Worm (Caenorhabditis elegans) whole organism, L1 larva: ENCODE results near the gene Y54F10BM.13.

Experiments
- C04F5.9 ChIP-seq: sonication (generic microtip); optimal IDR thresholded peaks from 2 replicates; lab custom pipeline; 2016; ENCODE audit warnings: missing genetic modification characterization, missing compliant biosample characterization
- Y116A8C.19 ChIP-seq: sonication (generic microtip); optimal IDR thresholded peaks from 2 replicates; lab custom pipeline; 2016; ENCODE audit warnings: missing compliant biosample characterization, missing genetic modification characterization, borderline replicate concordance
- aha-1 ChIP-seq: fragments of 150-350 bp; optimal IDR thresholded peaks from 2 replicates; lab custom pipeline; 2014; ENCODE audit warnings: missing biosample characterization, missing genetic modification characterization
- blmp-1 ChIP-seq: fragments of 150-350 bp; optimal IDR thresholded peaks from 2 replicates; lab custom pipeline; 2014; ENCODE audit warnings: missing biosample characterization, missing genetic modification characterization
- ceh-8 ChIP-seq: fragments of 200-800 bp; sonication (Bioruptor generic); optimal IDR thresholded peaks from 2 replicates; lab custom pipeline; 2018; ENCODE audit warnings: mild to moderate bottlenecking, missing genetic modification characterization, moderate library complexity, missing compliant biosample characterization
- ceh-82 ChIP-seq, 3 experiments: fragments of 150-350 bp in 1 of 3; sonication (generic microtip) in 2 of 3; optimal IDR thresholded peaks; 2 replicates each; lab custom pipeline; 2014 to 2017; ENCODE audit warnings: missing biosample characterization in 3 of 3, missing genetic modification characterization in 3 of 3
- ceh-90 ChIP-seq: sonication (generic microtip); optimal IDR thresholded peaks from 2 replicates; lab custom pipeline; 2016; ENCODE audit warnings: missing genetic modification characterization, missing compliant biosample characterization
- dpl-1 ChIP-seq, 3 experiments: fragments of 150-350 bp in 2 of 3; sonication (generic microtip) in 1 of 3; optimal IDR thresholded peaks; 2 replicates each; lab custom pipeline; 2014 to 2017; ENCODE audit warnings: missing biosample characterization in 3 of 3, missing genetic modification characterization in 3 of 3, missing genetic modification reagents in 3 of 3
- dsc-1 ChIP-seq: sonication (generic microtip); optimal IDR thresholded peaks from 2 replicates; lab custom pipeline; 2016; ENCODE audit warnings: mild to moderate bottlenecking, missing genetic modification characterization, missing compliant biosample characterization
- efl-1 ChIP-seq, 4 experiments: fragments of 150-350 bp; optimal IDR thresholded peaks in 3 of 4; peaks in 1 of 4; 1 replicate in 1 of 4; 2 replicates in 3 of 4; lab custom pipeline; 2014; ENCODE audit warnings: missing biosample characterization in 2 of 4, missing genetic modification characterization in 2 of 4, missing genetic modification reagents in 2 of 4
- efl-3 ChIP-seq: fragments of 200-800 bp; sonication (Bioruptor generic); optimal IDR thresholded peaks from 2 replicates; lab custom pipeline; 2018; ENCODE audit warnings: mild to moderate bottlenecking, missing genetic modification characterization, missing compliant biosample characterization
- elt-2 ChIP-seq: sonication (generic microtip); optimal IDR thresholded peaks from 2 replicates; lab custom pipeline; 2016; ENCODE audit warnings: missing genetic modification characterization, mild to moderate bottlenecking, inconsistent platforms, missing compliant biosample characterization, missing genetic modification reagents
- elt-3 ChIP-seq, 6 experiments: fragments of 150-350 bp in 1 of 6; sonication (generic microtip); optimal IDR thresholded peaks; 2 replicates each; lab custom pipeline; 2017 to 2018; ENCODE audit warnings: missing biosample characterization in 6 of 6, missing genetic modification characterization in 6 of 6, inconsistent platforms in 1 of 6
- fkh-4 ChIP-seq: sonication (generic microtip); optimal IDR thresholded peaks from 2 replicates; lab custom pipeline; 2016; ENCODE audit warnings: missing compliant biosample characterization, missing genetic modification characterization, borderline replicate concordance
- fkh-8 ChIP-seq: sonication (generic microtip); optimal IDR thresholded peaks from 2 replicates; lab custom pipeline; 2016; ENCODE audit warnings: mild to moderate bottlenecking, missing genetic modification characterization, missing compliant biosample characterization
- grh-1 ChIP-seq: fragments of 200-800 bp; sonication (Bioruptor generic); IDR thresholded peaks from 2 replicates; pipeline ENCODE4 v1.3.6; 2022; ENCODE audit warnings: missing genetic modification reagents, missing genetic modification characterization, missing compliant biosample characterization
- hlh-17 ChIP-seq: fragments of 200-800 bp; sonication (Bioruptor generic); optimal IDR thresholded peaks from 2 replicates; lab custom pipeline; 2018; ENCODE audit warnings: missing genetic modification characterization, mild to moderate bottlenecking, missing compliant biosample characterization, moderate library complexity, borderline replicate concordance
- irx-1 ChIP-seq: sonication (generic microtip); optimal IDR thresholded peaks from 2 replicates; lab custom pipeline; 2016; ENCODE audit warnings: missing genetic modification characterization, missing compliant biosample characterization
- lin-13 ChIP-seq: fragments of 150-350 bp; optimal IDR thresholded peaks from 2 replicates; lab custom pipeline; 2014; ENCODE audit warnings: missing biosample characterization, missing genetic modification reagents, missing genetic modification characterization
- lin-35 ChIP-seq, 2 experiments: fragments of 150-350 bp; optimal IDR thresholded peaks; 2 replicates each; lab custom pipeline; 2014; ENCODE audit warnings: missing biosample characterization in 2 of 2, missing genetic modification characterization in 2 of 2, missing genetic modification reagents in 2 of 2
- lin-39 ChIP-seq: fragments of 150-350 bp; optimal IDR thresholded peaks from 2 replicates; lab custom pipeline; 2014; ENCODE audit warnings: missing biosample characterization, missing genetic modification reagents, missing genetic modification characterization
- lsy-2 ChIP-seq, 2 experiments: fragments of 150-350 bp; optimal IDR thresholded peaks; 2 replicates each; lab custom pipeline; 2014; ENCODE audit warnings: missing biosample characterization in 2 of 2, missing genetic modification characterization in 2 of 2
- mab-9 ChIP-seq: fragments of 200-800 bp; sonication (Bioruptor generic); IDR thresholded peaks from 2 replicates; pipeline ENCODE4 v1.3.6; 2022; ENCODE audit warnings: missing genetic modification reagents, missing genetic modification characterization, missing compliant biosample characterization
- mdl-1 ChIP-seq, 2 experiments: fragments of 150-350 bp; optimal IDR thresholded peaks; 2 replicates each; lab custom pipeline; 2014 to 2017; ENCODE audit warnings: missing biosample characterization in 2 of 2, missing genetic modification characterization in 2 of 2, inconsistent platforms in 1 of 2
- mep-1 ChIP-seq: fragments of 150-350 bp; optimal IDR thresholded peaks from 2 replicates; lab custom pipeline; 2014; ENCODE audit warnings: missing biosample characterization, missing genetic modification characterization
- nhr-19 ChIP-seq: fragments of 200-800 bp; sonication (Bioruptor generic); conservative IDR thresholded peaks from 2 replicates; pipeline ENCODE4 v1.3.6; 2022; ENCODE audit warnings: missing genetic modification characterization, missing compliant biosample characterization
- nhr-20 ChIP-seq: sonication (generic microtip); optimal IDR thresholded peaks from 2 replicates; lab custom pipeline; 2016; ENCODE audit warnings: mild to moderate bottlenecking, missing genetic modification characterization, missing compliant biosample characterization
- nhr-237 ChIP-seq: fragments of 150-350 bp; optimal IDR thresholded peaks from 2 replicates; lab custom pipeline; 2014; ENCODE audit warnings: missing biosample characterization, missing genetic modification characterization
- nhr-28 ChIP-seq: fragments of 150-350 bp; optimal IDR thresholded peaks from 2 replicates; lab custom pipeline; 2014; ENCODE audit warnings: missing biosample characterization, missing genetic modification characterization
- nhr-71 ChIP-seq: sonication (generic microtip); optimal IDR thresholded peaks from 2 replicates; lab custom pipeline; 2016; ENCODE audit warnings: mild to moderate bottlenecking, missing genetic modification characterization, moderate library complexity, missing compliant biosample characterization
- nhr-76 ChIP-seq: sonication (generic microtip); optimal IDR thresholded peaks from 2 replicates; lab custom pipeline; 2017; ENCODE audit warnings: missing biosample characterization, missing genetic modification characterization
- nhr-77 ChIP-seq: fragments of 150-350 bp; optimal IDR thresholded peaks from 2 replicates; lab custom pipeline; 2014; ENCODE audit warnings: missing biosample characterization, missing genetic modification characterization
- nhr-90 ChIP-seq: sonication (generic microtip); optimal IDR thresholded peaks from 2 replicates; lab custom pipeline; 2016; ENCODE audit warnings: mild to moderate bottlenecking, missing genetic modification characterization, missing compliant biosample characterization; ENCODE audit not compliant: poor library complexity
- skn-1 ChIP-seq: fragments of 150-350 bp; optimal IDR thresholded peaks from 2 replicates; lab custom pipeline; 2014; ENCODE audit warnings: missing biosample characterization, missing genetic modification characterization
- snpc-4 ChIP-seq: fragments of 150-350 bp; optimal IDR thresholded peaks from 2 replicates; lab custom pipeline; 2014; ENCODE audit warnings: missing biosample characterization, missing genetic modification characterization
- snu-23 ChIP-seq: sonication (generic microtip); optimal IDR thresholded peaks from 2 replicates; lab custom pipeline; 2016; ENCODE audit warnings: missing genetic modification characterization, missing compliant biosample characterization
- sox-4 ChIP-seq: sonication (generic microtip); optimal IDR thresholded peaks from 2 replicates; lab custom pipeline; 2016; ENCODE audit warnings: missing genetic modification characterization, missing compliant biosample characterization
- sup-37 ChIP-seq: fragments of 200-800 bp; sonication (Bioruptor generic); optimal IDR thresholded peaks from 2 replicates; lab custom pipeline; 2018; ENCODE audit warnings: mild to moderate bottlenecking, missing genetic modification characterization, missing compliant biosample characterization
- swsn-7 ChIP-seq: sonication (generic microtip); optimal IDR thresholded peaks from 2 replicates; lab custom pipeline; 2016; ENCODE audit warnings: missing genetic modification characterization, missing compliant biosample characterization
- tbx-2 ChIP-seq: sonication (generic microtip); optimal IDR thresholded peaks from 2 replicates; lab custom pipeline; 2016; ENCODE audit warnings: missing genetic modification characterization, missing compliant biosample characterization
- unc-98 ChIP-seq: fragments of 200-800 bp; sonication (Bioruptor generic); IDR thresholded peaks from 2 replicates; pipeline ENCODE4 v1.3.6; 2022; ENCODE audit warnings: missing genetic modification characterization, missing compliant biosample characterization
- vab-15 ChIP-seq: sonication (generic microtip); optimal IDR thresholded peaks from 2 replicates; lab custom pipeline; 2017; ENCODE audit warnings: missing genotype, mild to moderate bottlenecking, missing genetic modification characterization, missing compliant biosample characterization
- zag-1 ChIP-seq: fragments of 150-350 bp; optimal IDR thresholded peaks from 2 replicates; lab custom pipeline; 2014; ENCODE audit warnings: missing biosample characterization, missing genetic modification characterization
- ztf-11 ChIP-seq, 2 experiments: sonication (generic microtip); optimal IDR thresholded peaks; 2 replicates each; lab custom pipeline; 2016 to 2017; ENCODE audit warnings: missing genetic modification characterization in 2 of 2, missing biosample characterization in 1 of 2, missing compliant biosample characterization in 1 of 2
- ztf-4 ChIP-seq: fragments of 150-350 bp; optimal IDR thresholded peaks from 2 replicates; lab custom pipeline; 2014; ENCODE audit warnings: missing biosample characterization, missing genetic modification characterization

Y54F10BM.13 gene

ce11 chrIII:2304867-2305266 lies 26.0 kb downstream of the Y54F10BM.13 start, which contains the start of gene Y54F10BM.9 (continued):
- TF ChIP-seq sox-4 (tag; lab: Kevin White, UChicago) (no peak), tbx-2 (tag; lab: Kevin White, UChicago) (peak; percentile 13), nhr-76 (tag; lab: Kevin White, UChicago) (no peak), blmp-1 (tag; lab: Kevin White, UChicago) (peak; percentile 8), dpl-1 (GFP tag; optimal IDR thresholded peaks at IDR 0.05; lab: Kevin White, UChicago) (peak; percentile 6 to 15 (median 10)), nhr-71 (tag; lab: Kevin White, UChicago) (no peak), elt-2 (tag; lab: Kevin White, UChicago) (no peak), lin-35 (GFP tag; optimal IDR thresholded peaks at IDR 0.05; lab: Kevin White, UChicago) (peak; percentile 20 to 55), skn-1 (tag; lab: Kevin White, UChicago) (no peak), nhr-237 (no peak), ceh-82 (tag; optimal IDR thresholded peaks at IDR 0.05; lab: Kevin White, UChicago) (peak in 2 of 3 experiments; percentile 29 to 46), fkh-8 (tag; lab: Kevin White, UChicago) (peak; percentile 1), aha-1 (no peak), unc-98 (GFP tag; lab: Robert Waterston, UW) (no peak), irx-1 (no peak), lsy-2 (tag; optimal IDR thresholded peaks at IDR 0.05; lab: Kevin White, UChicago) (peak; percentile 36 to 52), fkh-4 (no peak), ztf-11 (tag; optimal IDR thresholded peaks at IDR 0.05; lab: Kevin White, UChicago) (no peak), nhr-20 (tag; lab: Kevin White, UChicago) (peak; percentile 12)

- TF ChIP-seq lin-35 (GFP tag; optimal IDR thresholded peaks at IDR 0.05; lab: Kevin White, UChicago), result no peak
- no peak for TF ChIP-seq lsy-2 (tag; optimal IDR thresholded peaks at IDR 0.05; lab: Kevin White, UChicago)
- TF ChIP-seq vab-15 (tag; lab: Kevin White, UChicago), result no peak
- no peak for TF ChIP-seq nhr-77
- TF ChIP-seq ceh-8 (GFP tag; lab: Kevin White, UChicago), result no peak
- TF ChIP-seq elt-3 (tag; optimal IDR thresholded peaks at IDR 0.05; lab: Kevin White, UChicago), result no peak
- no peak for TF ChIP-seq nhr-28
- no peak for TF ChIP-seq efl-1 (optimal IDR thresholded peaks at IDR 0.05; lab: Kevin White, UChicago)
- peak in 1 of 2 experiments; percentile 26 for TF ChIP-seq efl-1 (GFP tag; optimal IDR thresholded peaks at IDR 0.05 in 1 of 2; lab: Kevin White, UChicago)
Observed at ce11 chrIII:2304149-2304548, 26.7 kb downstream of the Y54F10BM.13 start.

- TF ChIP-seq swsn-7, result no peak
- peak in 1 of 2 experiments; percentile 8 for TF ChIP-seq lin-35 (GFP tag; optimal IDR thresholded peaks at IDR 0.05; lab: Kevin White, UChicago)
- no peak for TF ChIP-seq snu-23 (GFP tag; lab: Kevin White, UChicago)
- TF ChIP-seq lin-39 (tag; lab: Kevin White, UChicago), result no peak
- no peak for TF ChIP-seq snpc-4 (tag; lab: Kevin White, UChicago)
- no peak for TF ChIP-seq dsc-1 (tag; lab: Kevin White, UChicago)
- no peak for TF ChIP-seq C04F5.9 (tag; lab: Kevin White, UChicago)
- no peak for TF ChIP-seq elt-2 (tag; lab: Kevin White, UChicago)
- no peak for TF ChIP-seq mab-9 (GFP tag; lab: Robert Waterston, UW)
- TF ChIP-seq Y116A8C.19, result no peak
- no peak for TF ChIP-seq hlh-17 (GFP tag; lab: Kevin White, UChicago)
- no peak for TF ChIP-seq efl-1 (optimal IDR thresholded peaks at IDR 0.05; lab: Kevin White, UChicago)
- peak in 1 of 2 experiments; percentile 80 for TF ChIP-seq efl-1 (GFP tag; optimal IDR thresholded peaks at IDR 0.05 in 1 of 2; lab: Kevin White, UChicago)
- no peak for TF ChIP-seq zag-1 (tag; lab: Kevin White, UChicago)
Observed at ce11 chrIII:2294736-2295135, 36.1 kb downstream of the Y54F10BM.13 start.

- TF ChIP-seq mep-1 (tag; lab: Kevin White, UChicago) (no peak), efl-3 (GFP tag; lab: Kevin White, UChicago) (no peak), nhr-90 (no peak), ztf-4 (tag; lab: Kevin White, UChicago) (no peak), elt-2 (tag; lab: Kevin White, UChicago) (peak; percentile 32), sox-4 (tag; lab: Kevin White, UChicago) (no peak), swsn-7 (no peak), lin-35 (GFP tag; optimal IDR thresholded peaks at IDR 0.05; lab: Kevin White, UChicago) (peak in 1 of 2 experiments; percentile 45), ceh-90 (no peak), ceh-82 (tag; optimal IDR thresholded peaks at IDR 0.05; lab: Kevin White, UChicago) (no peak), dsc-1 (tag; lab: Kevin White, UChicago) (no peak), nhr-71 (tag; lab: Kevin White, UChicago) (no peak), lin-13 (GFP tag; lab: Kevin White, UChicago) (no peak), grh-1 (GFP tag; lab: Robert Waterston, UW) (no peak), mdl-1 (tag; optimal IDR thresholded peaks at IDR 0.05; lab: Kevin White, UChicago) (no peak), nhr-19 (GFP tag; lab: Robert Waterston, UW) (no peak), sup-37 (no peak)
Observed at ce11 chrIII:2291139-2291538, 39.7 kb downstream of the Y54F10BM.13 start, which contains the start of gene fbxa-219. Gene fbxa-219 (plus strand): TSS chrIII:2291415.
